Fruit fly (Drosophila melanogaster) whole organism, prepupa: Measurements from ENCODE around the gene Elp1.

Experiments
- Blimp-1 ChIP-seq: fragments of 200-800 bp; sonication (Bioruptor generic); optimal IDR thresholded peaks from 3 replicates; lab custom pipeline; 2017; ENCODE audit warnings: missing biosample characterization, missing genetic modification characterization, mild to moderate bottlenecking, moderate library complexity, missing genetic modification reagents
- Hr4 ChIP-seq: fragments of 200-800 bp; sonication (Bioruptor generic); optimal IDR thresholded peaks from 3 replicates; lab custom pipeline; 2016; ENCODE audit warnings: missing biosample characterization, missing genetic modification characterization
- Sox102F ChIP-seq: fragments of 200-800 bp; sonication (Bioruptor generic); optimal IDR thresholded peaks from 2 replicates; lab custom pipeline; 2016; ENCODE audit warnings: missing biosample characterization, mild to moderate bottlenecking, missing genetic modification characterization
- esn ChIP-seq: fragments of 200-800 bp; sonication (Bioruptor generic); optimal IDR thresholded peaks from 2 replicates; lab custom pipeline; 2016; ENCODE audit warnings: missing biosample characterization, mild to moderate bottlenecking, missing genetic modification characterization, moderate library complexity
- net ChIP-seq: fragments of 200-800 bp; sonication (Bioruptor generic); optimal IDR thresholded peaks from 3 replicates; lab custom pipeline; 2016; ENCODE audit warnings: missing biosample characterization, missing genetic modification characterization

DNA sequence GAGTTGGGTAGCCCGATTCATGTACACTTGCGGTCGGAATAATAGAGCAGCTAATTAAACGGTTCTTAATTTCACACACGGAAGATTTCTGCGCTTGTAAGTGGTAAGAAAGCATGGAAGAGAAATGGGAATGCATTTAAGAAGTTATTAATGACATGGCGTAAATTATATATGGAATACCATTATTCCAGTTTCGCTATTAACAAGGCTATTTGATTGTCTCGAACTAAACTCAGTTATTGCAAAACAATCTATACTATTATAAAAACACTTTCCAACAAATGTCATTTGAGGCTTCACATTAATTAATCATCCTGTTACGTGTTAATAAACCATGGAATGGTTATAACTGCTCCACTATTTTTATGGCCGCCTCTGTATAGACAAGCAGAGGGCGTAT lies 34.6 kb upstream of the Elp1 start:
- TF ChIP-seq Hr4 (GFP tag; lab: Kevin White, UChicago) (peak; percentile 52), net (GFP tag; lab: Kevin White, UChicago) (peak; percentile 53), Sox102F (no peak), esn (GFP tag; lab: Kevin White, UChicago) (no peak), Blimp-1 (GFP tag; lab: Kevin White, UChicago) (no peak)
